Worm (Caenorhabditis elegans) whole organism, L4 larva: ENCODE measurements around the gene ncs-6.

Experiments
- ZK546.5 ChIP-seq, 2 experiments: sonication (generic microtip); optimal IDR thresholded peaks; 2 replicates each; lab custom pipeline; 2017; ENCODE audit warnings: missing biosample characterization in 2 of 2, missing genetic modification characterization in 2 of 2
- ama-1 ChIP-seq: fragments of 150-350 bp; optimal IDR thresholded peaks from 2 replicates; lab custom pipeline; 2014; ENCODE audit warnings: inconsistent platforms, mixed read lengths
- dpl-1 ChIP-seq: fragments of 150-350 bp; optimal IDR thresholded peaks from 2 replicates; lab custom pipeline; 2014; ENCODE audit warnings: missing biosample characterization, missing genetic modification reagents, missing genetic modification characterization
- lin-15B ChIP-seq: fragments of 150-350 bp; sonication (generic microtip); optimal IDR thresholded peaks from 3 replicates; lab custom pipeline; 2014; ENCODE audit warnings: missing biosample characterization, missing genetic modification characterization
- mxl-3 ChIP-seq: fragments of 200-800 bp; sonication (Bioruptor generic); optimal IDR thresholded peaks from 2 replicates; lab custom pipeline; 2018; ENCODE audit warnings: mild to moderate bottlenecking, missing genetic modification characterization, missing compliant biosample characterization
- nhr-102 ChIP-seq: sonication (generic microtip); optimal IDR thresholded peaks from 2 replicates; lab custom pipeline; 2016; ENCODE audit warnings: mild to moderate bottlenecking, missing genetic modification characterization, moderate library complexity, missing compliant biosample characterization
- nhr-237 ChIP-seq: sonication (generic microtip); optimal IDR thresholded peaks from 2 replicates; lab custom pipeline; 2017; ENCODE audit warnings: missing biosample characterization, missing genetic modification characterization
- pha-4 ChIP-seq, 2 experiments: fragments of 150-350 bp in 1 of 2; fragments of 200-800 bp in 1 of 2; sonication (Bioruptor generic) in 1 of 2; IDR thresholded peaks in 1 of 2; optimal IDR thresholded peaks in 1 of 2; 2 replicates each; pipeline versions ENCODE4 v1.3.6 to Lab custom; 2014 to 2022; ENCODE audit warnings: missing genetic modification characterization in 2 of 2, missing genetic modification reagents in 2 of 2, missing biosample characterization in 1 of 2, missing compliant biosample characterization in 1 of 2
- unc-130 ChIP-seq: sonication (generic microtip); optimal IDR thresholded peaks from 2 replicates; lab custom pipeline; 2016; ENCODE audit warnings: missing genetic modification reagents, missing genetic modification characterization, missing compliant biosample characterization

DNA sequence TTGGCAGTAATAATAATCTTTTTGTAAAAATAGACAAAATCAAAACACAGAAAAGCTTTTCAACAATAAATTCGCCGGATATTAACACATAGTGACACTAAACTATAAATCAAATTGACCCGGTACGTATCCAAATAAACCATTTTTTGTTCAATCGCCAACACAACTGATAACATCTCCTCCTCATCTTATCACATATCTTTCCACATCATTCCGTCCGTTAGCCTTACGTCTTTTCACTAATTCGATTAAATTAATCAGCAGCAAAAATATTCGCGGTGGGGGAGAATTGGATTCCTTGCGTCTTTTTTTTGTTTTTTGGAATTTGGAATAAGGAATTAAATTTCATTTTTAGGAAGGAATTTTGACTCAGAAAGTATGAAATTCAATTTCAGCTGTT is 28.3 kb upstream of the ncs-6 start:
- TF ChIP-seq nhr-102 (tag; lab: Kevin White, UChicago) (no peak), nhr-237 (tag; lab: Kevin White, UChicago) (no peak), mxl-3 (GFP tag; lab: Kevin White, UChicago) (no peak), lin-15B (no peak), unc-130 (GFP tag; lab: Kevin White, UChicago) (no peak), dpl-1 (GFP tag; lab: Kevin White, UChicago) (no peak), ama-1 (lab: Kevin White, UChicago) (no peak), pha-4 (GFP tag; IDR thresholded peaks at IDR 0.05; lab: Robert Waterston, UW) (no peak), pha-4 (tag; optimal IDR thresholded peaks at IDR 0.05; lab: Kevin White, UChicago) (no peak), ZK546.5 (tag; optimal IDR thresholded peaks at IDR 0.05; lab: Kevin White, UChicago) (no peak)
